Worm (Caenorhabditis elegans): ENCODE data around the gene atfs-1.
A peak's percentile ranks its signal among the peaks of the same experiment; 100 is the strongest.

The atfs-1 gene

DNA sequence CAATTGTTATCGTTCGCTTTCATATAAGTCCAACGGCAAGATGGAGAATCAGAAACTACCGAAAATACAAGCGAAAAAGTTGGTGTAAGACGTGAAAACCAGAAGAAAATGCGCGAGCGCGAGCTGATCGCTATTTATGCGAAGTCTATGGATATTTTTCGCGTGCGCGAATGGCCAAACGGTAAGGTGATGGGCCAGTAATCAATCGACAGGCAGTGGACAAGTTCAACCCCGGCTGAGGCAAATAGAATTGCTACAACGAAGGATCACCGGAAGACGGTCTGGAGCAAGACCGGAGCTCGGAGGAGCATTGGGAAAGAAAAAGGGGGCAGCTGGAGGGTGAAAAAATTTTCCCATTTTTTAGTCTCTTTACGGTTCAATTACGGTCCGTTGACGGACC, 44.0 kb downstream of the atfs-1 start (continued):
- TF ChIP-seq mdt-29 (GFP tag; IDR thresholded peaks at IDR 0.05) (peak; percentile 56; the same call in 1 of the 2 replicates), tra-1 (GFP tag; IDR thresholded peaks at IDR 0.05) (peak; percentile 49; the same call in 1 of the 2 replicates), egl-43 (GFP tag; IDR thresholded peaks at IDR 0.05) (peak; percentile 93), F44E2.7 (GFP tag; IDR thresholded peaks at IDR 0.05) (peak; percentile 59; the same call in 1 of the 2 replicates), ctbp-1 (GFP tag; IDR thresholded peaks at IDR 0.05) (peak; percentile 78), set-16 (GFP tag; IDR thresholded peaks at IDR 0.05) (peak; percentile 56), daf-8 (GFP tag; IDR thresholded peaks at IDR 0.05) (0 out of 2 replicates have a peak, but pooled peaks have one; percentile 33), dmd-6 (GFP tag; IDR thresholded peaks at IDR 0.05) (0 out of 2 replicates have a peak, but pooled peaks have one; percentile 35), F26F4.8 (GFP tag; conservative IDR thresholded peaks at IDR 0.05) (peak; percentile 92), ceh-20 (GFP tag; IDR thresholded peaks at IDR 0.05) (0 out of 2 replicates have a peak, but pooled peaks have one; percentile 28)

DNA sequence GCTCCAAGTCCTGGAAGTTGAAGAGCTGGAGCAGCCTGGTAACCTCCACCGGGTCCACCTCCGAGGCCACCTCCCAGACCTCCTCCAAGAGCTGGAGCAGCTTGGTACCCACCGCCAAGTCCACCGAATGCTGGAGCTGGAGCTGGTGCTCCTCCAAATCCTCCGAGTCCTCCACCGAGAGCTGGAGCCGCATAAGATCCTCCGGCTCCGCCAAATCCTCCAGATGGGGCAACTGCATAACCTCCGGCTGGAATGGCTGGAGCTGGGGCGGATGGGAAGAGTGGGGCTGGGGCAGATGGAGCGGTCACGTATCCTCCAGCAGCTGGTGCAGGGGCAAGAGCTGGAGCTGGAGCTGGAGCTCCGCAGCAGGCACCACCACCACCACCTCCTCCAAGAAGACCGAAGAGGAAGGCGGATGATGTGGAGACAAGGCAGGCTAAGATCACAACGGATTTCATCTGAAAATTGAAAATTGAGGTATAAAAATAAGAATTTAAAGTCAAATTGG, 47.3 kb downstream of the atfs-1 start, which contains the start of gene K02E11.10:
Gene K02E11.10, minus strand, starts transcription at position 458 of the 508 bp plus-strand sequence.
- TF ChIP-seq set-16 (GFP tag; IDR thresholded peaks at IDR 0.05) (peak; percentile 97), aha-1 (tag) (peak; percentile 56), ceh-82 (tag; optimal IDR thresholded peaks at IDR 0.05) (no peak), ztf-7 (tag; optimal IDR thresholded peaks at IDR 0.05) (no peak), madf-5 (GFP tag; IDR thresholded peaks at IDR 0.05) (0 out of 4 replicates have a peak, but pooled peaks of 1 of the 2 experiments have one; percentile 40), dpl-1 (GFP tag; optimal IDR thresholded peaks at IDR 0.05) (no peak), hlh-30 (tag; optimal IDR thresholded peaks at IDR 0.05; ENCODE audit: insufficient read depth) (no peak), snpc-1.2 (GFP tag; IDR thresholded peaks at IDR 0.05) (no peak), unc-62 (GFP tag; optimal IDR thresholded peaks at IDR 0.05 in 1 of 2) (no peak), unc-62 (tag; optimal IDR thresholded peaks at IDR 0.05) (no peak), spr-1 (tag; optimal IDR thresholded peaks at IDR 0.05) (peak; percentile 9), zag-1 (tag; optimal IDR thresholded peaks at IDR 0.05) (no peak), nhr-6 (tag; optimal IDR thresholded peaks at IDR 0.05) (no peak)

DNA sequence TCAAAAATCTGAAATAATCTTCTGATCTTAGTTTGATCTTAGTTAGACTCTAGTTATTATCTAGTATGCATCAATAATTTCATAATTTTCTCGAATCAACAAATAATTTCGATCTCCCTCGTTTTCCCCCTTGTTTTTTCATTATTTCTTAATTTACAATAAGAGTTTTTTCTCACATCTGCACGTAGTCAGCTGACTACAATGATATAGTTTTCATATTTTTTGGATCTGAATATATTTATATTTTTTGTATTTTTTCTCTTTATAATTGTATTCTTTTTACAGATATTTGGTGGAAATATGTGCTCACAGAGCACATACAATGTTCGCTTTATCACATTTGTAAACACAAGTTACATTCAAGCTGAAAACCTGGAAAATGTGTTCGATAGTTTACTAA, 50.4 kb downstream of the atfs-1 start, which contains the start of gene sre-7:
Gene sre-7, plus strand, starts transcription at position 301 of the 400 bp plus-strand sequence.
- TF ChIP-seq rbr-2 (tag; optimal IDR thresholded peaks at IDR 0.05) = no peak
- TF ChIP-seq T20F7.1 (GFP tag; optimal IDR thresholded peaks at IDR 0.05) = no peak
- TF ChIP-seq nhr-28 (tag; optimal IDR thresholded peaks at IDR 0.05) = no peak
- no peak for TF ChIP-seq saeg-2 (GFP tag; IDR thresholded peaks at IDR 0.05)
- no peak for TF ChIP-seq lin-13 (GFP tag; optimal IDR thresholded peaks at IDR 0.05)
- no peak for TF ChIP-seq Y48G9A.11 (GFP tag; IDR thresholded peaks at IDR 0.05)
- TF ChIP-seq Y75B8A.6 (GFP tag; IDR thresholded peaks at IDR 0.05) = no peak
- TF ChIP-seq pha-4 (GFP tag; IDR thresholded peaks at IDR 0.05) = no peak
- TF ChIP-seq pha-4 (tag; optimal IDR thresholded peaks at IDR 0.05) = no peak
- TF ChIP-seq hif-1 (tag; optimal IDR thresholded peaks at IDR 0.05) = no peak
- no peak for TF ChIP-seq zfp-3 (GFP tag; conservative IDR thresholded peaks at IDR 0.05)
- no peak for TF ChIP-seq dmd-8 (GFP tag; IDR thresholded peaks at IDR 0.05)
- TF ChIP-seq lin-15B (tag; optimal IDR thresholded peaks at IDR 0.05) = no peak
- no peak for TF ChIP-seq mep-1 (tag; optimal IDR thresholded peaks at IDR 0.05)
- no peak for TF ChIP-seq spr-1 (tag; optimal IDR thresholded peaks at IDR 0.05)

DNA sequence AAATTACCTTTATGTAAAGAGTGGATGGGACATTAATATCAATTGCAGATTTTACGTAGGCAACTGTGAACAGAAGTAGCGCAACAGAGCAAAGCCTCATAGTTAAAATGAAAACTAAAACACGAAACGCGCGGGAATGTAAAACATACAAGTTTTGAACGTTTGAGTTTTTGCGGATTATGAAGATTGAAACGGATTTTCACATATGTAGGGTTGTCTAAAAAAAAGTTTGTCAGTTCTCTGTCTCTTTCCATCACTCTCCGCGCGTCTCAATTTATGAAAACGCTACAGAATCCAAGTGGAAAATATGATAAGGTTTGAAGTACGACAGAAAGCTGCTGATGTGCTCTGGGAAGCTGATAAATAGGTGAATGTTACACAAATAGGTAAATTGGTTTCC, 53.3 kb downstream of the atfs-1 start, which contains the start of gene K02E11.3:
Gene K02E11.3, minus strand, starts transcription at position 101 of the 400 bp plus-strand sequence.
- TF ChIP-seq nhr-10 (tag; optimal IDR thresholded peaks at IDR 0.05) (no peak), daf-12 (tag; optimal IDR thresholded peaks at IDR 0.05) (no peak), daf-8 (GFP tag; IDR thresholded peaks at IDR 0.05) (no peak), unc-130 (GFP tag; optimal IDR thresholded peaks at IDR 0.05) (no peak), zip-2 (tag; optimal IDR thresholded peaks at IDR 0.05) (no peak), egl-27 (tag; optimal IDR thresholded peaks at IDR 0.05) (no peak), daf-19 (GFP tag; conservative IDR thresholded peaks at IDR 0.05) (no peak), ceh-20 (GFP tag; IDR thresholded peaks at IDR 0.05) (no peak), aly-2 (tag; optimal IDR thresholded peaks at IDR 0.05) (no peak), dve-1 (tag; optimal IDR thresholded peaks at IDR 0.05; ENCODE audit: insufficient read depth) (no peak), nhr-11 (tag; optimal IDR thresholded peaks at IDR 0.05) (no peak), unc-62 (GFP tag; optimal IDR thresholded peaks at IDR 0.05 in 1 of 2) (no peak), unc-62 (tag; optimal IDR thresholded peaks at IDR 0.05) (no peak), ZK546.5 (tag; optimal IDR thresholded peaks at IDR 0.05) (no peak), T20F7.1 (GFP tag; optimal IDR thresholded peaks at IDR 0.05) (no peak), R02D3.7 (tag; optimal IDR thresholded peaks at IDR 0.05) (no peak), jun-1 (tag; optimal IDR thresholded peaks at IDR 0.05) (no peak), nhr-6 (tag; optimal IDR thresholded peaks at IDR 0.05) (no peak)

Data from whole organism, L4 larva.